Fruit fly (Drosophila melanogaster) whole organism, embryonic: Measurements from ENCODE around the gene CG42445.
A peak's percentile ranks its signal among the peaks of the same experiment; 100 is the strongest.

ENCODE experiments used
- ATbp ChIP-seq: fragments of 200-800 bp; sonication (Bioruptor generic); optimal IDR thresholded peaks from 2 replicates; lab custom pipeline; 2017; ENCODE audit warnings: missing biosample characterization, mild to moderate bottlenecking, missing genetic modification characterization, missing genetic modification reagents
- Asciz ChIP-seq: fragments of 200-800 bp; sonication (Bioruptor generic); optimal IDR thresholded peaks from 2 replicates; lab custom pipeline; 2017; ENCODE audit warnings: missing biosample characterization, mild to moderate bottlenecking, missing genetic modification characterization, missing genetic modification reagents
- CG10267 ChIP-seq: fragments of 200-800 bp; sonication (Bioruptor generic); optimal IDR thresholded peaks from 2 replicates; lab custom pipeline; 2018; ENCODE audit warnings: missing biosample characterization, mild to moderate bottlenecking, missing genetic modification characterization, moderate library complexity
- CG10274 ChIP-seq: fragments of 200-800 bp; sonication (Bioruptor generic); optimal IDR thresholded peaks from 3 replicates; lab custom pipeline; 2017; ENCODE audit warnings: missing biosample characterization, mild to moderate bottlenecking, missing genetic modification characterization
- CG10366 ChIP-seq: fragments of 200-800 bp; sonication (Bioruptor generic); IDR thresholded peaks from 2 replicates; pipeline ENCODE4 v1.3.6; 2022; ENCODE audit warnings: missing biosample characterization, missing genetic modification characterization
- CG11695 ChIP-seq: fragments of 200-800 bp; sonication (Bioruptor generic); IDR thresholded peaks from 3 replicates; pipeline ENCODE4 v1.3.6; 2022; ENCODE audit warnings: missing biosample characterization, missing genetic modification characterization
- CG12744 ChIP-seq: fragments of 200-800 bp; sonication (Bioruptor generic); optimal IDR thresholded peaks from 2 replicates; lab custom pipeline; 2016; ENCODE audit warnings: missing biosample characterization, missing genetic modification characterization
- CG13894 ChIP-seq: fragments of 200-800 bp; sonication (Bioruptor generic); optimal IDR thresholded peaks from 3 replicates; lab custom pipeline; 2018; ENCODE audit warnings: missing biosample characterization, mild to moderate bottlenecking, missing genetic modification characterization, moderate library complexity
- CG14667 ChIP-seq: fragments of 200-800 bp; sonication (Bioruptor generic); IDR thresholded peaks from 2 replicates; pipeline ENCODE4 v1.3.6; 2022; ENCODE audit warnings: missing biosample characterization, missing genetic modification characterization
- CG1529 ChIP-seq: fragments of 200-800 bp; sonication (Bioruptor generic); optimal IDR thresholded peaks from 3 replicates; lab custom pipeline; 2018; ENCODE audit warnings: missing biosample characterization, missing genetic modification characterization
- CG15514 ChIP-seq: fragments of 200-800 bp; sonication (Bioruptor generic); optimal IDR thresholded peaks from 3 replicates; lab custom pipeline; 2017; ENCODE audit warnings: missing biosample characterization, missing genetic modification characterization, mild to moderate bottlenecking, moderate library complexity, missing genetic modification reagents
- CG1647 ChIP-seq: fragments of 200-800 bp; sonication (Bioruptor generic); optimal IDR thresholded peaks from 3 replicates; lab custom pipeline; 2016; ENCODE audit warnings: missing biosample characterization, missing genetic modification characterization
- CG17829 ChIP-seq: fragments of 200-800 bp; optimal IDR thresholded peaks from 2 replicates; lab custom pipeline; 2019; ENCODE audit warnings: missing biosample characterization, mild to moderate bottlenecking, missing genetic modification characterization, moderate library complexity
- CG18476 ChIP-seq: fragments of 200-800 bp; sonication (Bioruptor generic); optimal IDR thresholded peaks from 2 replicates; lab custom pipeline; 2016; ENCODE audit warnings: missing biosample characterization, mild to moderate bottlenecking, missing genetic modification characterization
- CG2678 ChIP-seq: fragments of 200-800 bp; sonication (Bioruptor generic); optimal IDR thresholded peaks from 3 replicates; lab custom pipeline; 2019; ENCODE audit warnings: missing biosample characterization, mild to moderate bottlenecking, missing genetic modification characterization, moderate library complexity
- CG2712 ChIP-seq: fragments of 200-800 bp; optimal IDR thresholded peaks from 3 replicates; lab custom pipeline; 2019; ENCODE audit warnings: missing biosample characterization, mild to moderate bottlenecking, missing genetic modification characterization, moderate library complexity
- CG2889 ChIP-seq: fragments of 200-800 bp; sonication (Bioruptor generic); IDR thresholded peaks from 3 replicates; pipeline ENCODE4 v1.3.6; 2022; ENCODE audit warnings: missing biosample characterization, missing genetic modification characterization
- CG33213 ChIP-seq: fragments of 200-800 bp; sonication (Bioruptor generic); optimal IDR thresholded peaks from 3 replicates; lab custom pipeline; 2016; ENCODE audit warnings: missing biosample characterization, missing genetic modification characterization
- CG4854 ChIP-seq: fragments of 200-800 bp; sonication (Bioruptor generic); optimal IDR thresholded peaks from 2 replicates; lab custom pipeline; 2016; ENCODE audit warnings: missing biosample characterization, missing genetic modification characterization, inconsistent platforms
- CG5953 ChIP-seq: fragments of 200-800 bp; sonication (Bioruptor generic); IDR thresholded peaks from 2 replicates; pipeline ENCODE4 v1.3.6; 2022; ENCODE audit warnings: missing biosample characterization, missing genetic modification characterization
- CG7987 ChIP-seq: fragments of 200-800 bp; sonication (Bioruptor generic); optimal IDR thresholded peaks from 2 replicates; lab custom pipeline; 2018; ENCODE audit warnings: missing biosample characterization, mild to moderate bottlenecking, missing genetic modification characterization, moderate library complexity
- CG8944 ChIP-seq: fragments of 200-800 bp; sonication (Bioruptor generic); optimal IDR thresholded peaks from 3 replicates; lab custom pipeline; 2016; ENCODE audit warnings: missing biosample characterization, missing genetic modification characterization
- Dbx ChIP-seq: fragments of 200-800 bp; sonication (Bioruptor generic); IDR thresholded peaks from 3 replicates; pipeline ENCODE4 v1.3.6; 2022; ENCODE audit warnings: missing biosample characterization, missing genetic modification characterization
- Dek ChIP-seq: fragments of 200-800 bp; sonication (Bioruptor generic); optimal IDR thresholded peaks from 3 replicates; lab custom pipeline; 2019; ENCODE audit warnings: missing biosample characterization, mild to moderate bottlenecking, missing genetic modification characterization, moderate library complexity
- Dref ChIP-seq: fragments of 200-800 bp; sonication (Bioruptor generic); IDR thresholded peaks from 2 replicates; pipeline ENCODE4 v1.3.6; 2022; ENCODE audit warnings: missing biosample characterization, missing genetic modification characterization
- E2f2 ChIP-seq: fragments of 200-800 bp; sonication (Bioruptor generic); IDR thresholded peaks from 2 replicates; pipeline ENCODE4 v1.3.6; 2022; ENCODE audit warnings: missing biosample characterization, missing genetic modification characterization
- Hmr ChIP-seq: fragments of 200-800 bp; sonication (Bioruptor generic); optimal IDR thresholded peaks from 3 replicates; lab custom pipeline; 2017; ENCODE audit warnings: mild to moderate bottlenecking, missing biosample characterization, missing genetic modification reagents, missing genetic modification characterization
- Mrtf ChIP-seq: fragments of 200-800 bp; sonication (Bioruptor generic); IDR thresholded peaks from 3 replicates; pipeline ENCODE4 v1.3.6; 2022; ENCODE audit warnings: missing biosample characterization, missing genetic modification characterization
- NC2α ChIP-seq: fragments of 200-800 bp; sonication (Bioruptor generic); optimal IDR thresholded peaks from 2 replicates; lab custom pipeline; 2016; ENCODE audit warnings: missing biosample characterization, missing genetic modification characterization
- Pdp1 ChIP-seq, 2 experiments: fragments of 200-800 bp; sonication (Bioruptor generic); optimal IDR thresholded peaks; 3 replicates each; lab custom pipeline; 2016; ENCODE audit warnings: missing biosample characterization in 2 of 2, missing genetic modification characterization in 2 of 2, mild to moderate bottlenecking in 1 of 2, moderate library complexity in 1 of 2
- Ravus ChIP-seq: fragments of 200-800 bp; sonication (Bioruptor generic); IDR thresholded peaks from 2 replicates; pipeline ENCODE4 v1.3.6; 2022; ENCODE audit warnings: missing biosample characterization, missing genetic modification characterization
- Rx ChIP-seq: fragments of 200-800 bp; sonication (Bioruptor generic); IDR thresholded peaks from 2 replicates; pipeline ENCODE4 v1.3.6; 2022; ENCODE audit warnings: missing biosample characterization, missing genetic modification characterization
- Scr ChIP-seq: fragments of 200-800 bp; sonication (Bioruptor generic); IDR thresholded peaks from 2 replicates; pipeline ENCODE4 v1.3.6; 2022; ENCODE audit warnings: missing biosample characterization, missing genetic modification characterization; ENCODE audit not compliant: partially characterized antibody
- Vsx1 ChIP-seq: fragments of 200-800 bp; sonication (Bioruptor generic); optimal IDR thresholded peaks from 2 replicates; lab custom pipeline; 2017; ENCODE audit warnings: missing biosample characterization, mild to moderate bottlenecking, missing genetic modification characterization, missing genetic modification reagents
- aop ChIP-seq: fragments of 200-800 bp; sonication (Bioruptor generic); IDR thresholded peaks from 2 replicates; pipeline ENCODE4 v1.3.6; 2022; ENCODE audit warnings: missing biosample characterization, missing genetic modification characterization
- ash1 ChIP-seq: fragments of 200-800 bp; sonication (Bioruptor generic); optimal IDR thresholded peaks from 2 replicates; lab custom pipeline; 2018; ENCODE audit warnings: missing biosample characterization, mild to moderate bottlenecking, missing genetic modification characterization
- chif ChIP-seq, 2 experiments: fragments of 200-800 bp; sonication (Bioruptor generic); optimal IDR thresholded peaks; 3 replicates each; lab custom pipeline; 2016; ENCODE audit warnings: missing biosample characterization in 2 of 2, missing genetic modification characterization in 2 of 2
- dmrt99B ChIP-seq: fragments of 200-800 bp; sonication (Bioruptor generic); optimal IDR thresholded peaks from 2 replicates; lab custom pipeline; 2018; ENCODE audit warnings: missing biosample characterization, mild to moderate bottlenecking, missing genetic modification characterization, moderate library complexity
- dpn ChIP-seq, 2 experiments: fragments of 200-800 bp; sonication (Bioruptor generic); optimal IDR thresholded peaks; 3 replicates each; lab custom pipeline; 2016; ENCODE audit warnings: missing biosample characterization in 2 of 2, missing genetic modification characterization in 2 of 2
- ewg ChIP-seq: fragments of 200-800 bp; sonication (Bioruptor generic); optimal IDR thresholded peaks from 3 replicates; lab custom pipeline; 2017; ENCODE audit warnings: mild to moderate bottlenecking, missing biosample characterization, missing genetic modification reagents, missing genetic modification characterization
- fd64A ChIP-seq: fragments of 200-800 bp; sonication (Bioruptor generic); optimal IDR thresholded peaks from 3 replicates; lab custom pipeline; 2018; ENCODE audit warnings: missing biosample characterization, mild to moderate bottlenecking, missing genetic modification characterization
- gsb-n ChIP-seq: fragments of 200-800 bp; sonication (Bioruptor generic); optimal IDR thresholded peaks from 3 replicates; lab custom pipeline; 2018; ENCODE audit warnings: missing biosample characterization, mild to moderate bottlenecking, missing genetic modification characterization
- kni ChIP-seq: fragments of 200-800 bp; sonication (Bioruptor generic); optimal IDR thresholded peaks from 3 replicates; lab custom pipeline; 2017; ENCODE audit warnings: mild to moderate bottlenecking, missing biosample characterization, missing genetic modification reagents, missing genetic modification characterization
- knrl ChIP-seq: fragments of 200-800 bp; sonication (Bioruptor generic); IDR thresholded peaks from 3 replicates; pipeline ENCODE4 v1.3.6; 2022; ENCODE audit warnings: missing biosample characterization, missing genetic modification characterization; ENCODE audit not compliant: partially characterized antibody
- nerfin-1 ChIP-seq: fragments of 200-800 bp; sonication (Bioruptor generic); optimal IDR thresholded peaks from 3 replicates; lab custom pipeline; 2019; ENCODE audit warnings: missing biosample characterization, mild to moderate bottlenecking, missing genetic modification characterization, moderate library complexity
- nerfin-2 ChIP-seq: fragments of 200-800 bp; sonication (Bioruptor generic); IDR thresholded peaks from 2 replicates; pipeline ENCODE4 v1.3.6; 2022; ENCODE audit warnings: missing biosample characterization, missing genetic modification characterization; ENCODE audit not compliant: partially characterized antibody
- sima ChIP-seq: fragments of 200-800 bp; sonication (Bioruptor generic); optimal IDR thresholded peaks from 2 replicates; lab custom pipeline; 2016; ENCODE audit warnings: missing biosample characterization, missing genetic modification characterization
- yki ChIP-seq: fragments of >200 bp; optimal IDR thresholded peaks from 3 replicates; lab custom pipeline; 2018

The CG42445 gene

DNA sequence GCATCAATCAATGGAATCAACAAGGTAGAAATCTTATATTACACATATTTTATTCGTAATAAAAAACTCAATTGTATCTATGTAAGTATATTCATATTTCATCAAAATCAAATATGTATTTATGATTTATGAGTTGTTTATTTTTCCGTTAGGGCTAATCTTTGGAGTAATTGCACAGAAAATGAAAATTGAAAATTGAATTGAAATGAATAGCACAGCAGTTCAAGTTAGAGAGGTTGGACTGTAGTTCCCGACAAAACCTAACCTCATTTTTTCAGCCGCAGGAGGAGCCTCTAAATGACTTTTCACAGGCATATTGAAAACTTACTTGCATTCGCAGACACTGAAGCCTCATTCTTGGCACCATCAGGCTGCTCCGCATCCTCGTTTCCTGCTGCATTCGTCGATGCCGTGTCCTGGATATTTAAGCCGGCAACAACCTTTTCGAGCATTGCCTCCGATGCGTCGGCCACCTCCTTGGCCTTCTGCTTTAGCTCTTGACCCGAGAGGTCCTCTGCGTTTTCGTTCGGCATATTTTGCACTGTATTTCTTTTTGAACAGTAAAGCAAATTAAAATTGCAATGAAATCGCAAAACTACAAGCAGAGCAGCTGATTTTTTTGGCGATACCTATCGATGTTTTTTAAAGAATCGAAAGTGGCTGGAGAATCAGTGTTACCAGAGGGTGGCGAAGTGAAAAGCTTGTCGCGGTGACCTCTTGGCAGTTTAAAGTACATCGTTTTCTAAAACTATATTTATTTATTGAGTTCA lies 19.3 kb upstream of the CG42445 start, which contains the start of gene Nmt (continued):
- peak; percentile 28 for TF ChIP-seq Hmr (GFP tag; lab: Kevin White, UChicago)
- TF ChIP-seq CG8944 = no peak
- TF ChIP-seq CG14667 = peak; percentile 36; the same call in 1 of the 2 replicates
- peak; percentile 39 for TF ChIP-seq CG15514 (GFP tag; lab: Kevin White, UChicago)
- no peak for TF ChIP-seq Vsx1 (GFP tag; lab: Kevin White, UChicago)
- no peak for TF ChIP-seq CG33213 (GFP tag; lab: Kevin White, UChicago)
- TF ChIP-seq CG2889 = 0 out of 3 replicates have a peak, but pooled peaks have one; percentile 33
- no peak for TF ChIP-seq nerfin-1 (tag; lab: Kevin White, UChicago)
- TF ChIP-seq Pdp1 (GFP tag; optimal IDR thresholded peaks at IDR 0.05; lab: Kevin White, UChicago) = peak in 1 of 2 experiments; percentile 4
- TF ChIP-seq Asciz (GFP tag; lab: Kevin White, UChicago) = no peak
- TF ChIP-seq gsb-n (tag; lab: Kevin White, UChicago) = no peak
- TF ChIP-seq CG7987 (GFP tag; lab: Kevin White, UChicago) = no peak
- peak; percentile 75 for TF ChIP-seq Dref (GFP tag; lab: Robert Waterston, UW)
- no peak for TF ChIP-seq Mrtf (GFP tag; lab: Robert Waterston, UW)
- peak; percentile 7; the same call in 1 of the 2 replicates for TF ChIP-seq CG5953
- TF ChIP-seq NC2α (GFP tag; lab: Kevin White, UChicago) = no peak
- TF ChIP-seq yki = no peak
- peak; percentile 51; the same call in 1 of the 2 replicates for TF ChIP-seq nerfin-2
- no peak for TF ChIP-seq CG17829 (tag; lab: Kevin White, UChicago)
- TF ChIP-seq CG10274 (GFP tag; lab: Kevin White, UChicago) = no peak
- TF ChIP-seq ewg (GFP tag; lab: Kevin White, UChicago) = no peak
- no peak for TF ChIP-seq aop (GFP tag; lab: Robert Waterston, UW)
- TF ChIP-seq chif (GFP tag; optimal IDR thresholded peaks at IDR 0.05; lab: Kevin White, UChicago) = no peak
- TF ChIP-seq kni = no peak
- no peak for TF ChIP-seq CG2712 (tag; lab: Kevin White, UChicago)
- peak; percentile 55; the same call in 1 of the 2 replicates for TF ChIP-seq Rx (GFP tag; lab: Robert Waterston, UW)
- peak; percentile 70 for TF ChIP-seq CG10366 (GFP tag; lab: Robert Waterston, UW)
- peak; percentile 86 for TF ChIP-seq E2f2 (GFP tag; lab: Robert Waterston, UW)
- no peak for TF ChIP-seq CG2678 (tag; lab: Kevin White, UChicago)
- no peak for TF ChIP-seq fd64A (GFP tag; lab: Kevin White, UChicago)
- TF ChIP-seq dmrt99B = no peak
- TF ChIP-seq dpn (GFP tag; optimal IDR thresholded peaks at IDR 0.05; lab: Kevin White, UChicago) = peak in 1 of 2 experiments; percentile 26
- peak; percentile 17 for TF ChIP-seq Dek
- no peak for TF ChIP-seq CG12744 (GFP tag; lab: Kevin White, UChicago)
- TF ChIP-seq CG1647 (GFP tag; lab: Kevin White, UChicago) = no peak
- TF ChIP-seq sima = no peak
- peak; percentile 67; the same call in 2 of the 3 replicates for TF ChIP-seq knrl (GFP tag; lab: Robert Waterston, UW)
- 0 out of 3 replicates have a peak, but pooled peaks have one; percentile 6 for TF ChIP-seq CG11695 (GFP tag; lab: Robert Waterston, UW)
- no peak for TF ChIP-seq CG1529 (GFP tag; lab: Kevin White, UChicago)
- no peak for TF ChIP-seq ash1 (GFP tag; lab: Kevin White, UChicago)
- TF ChIP-seq ATbp = no peak
- peak; percentile 24 for TF ChIP-seq CG10267 (tag; lab: Kevin White, UChicago)
- no peak for TF ChIP-seq CG18476
- TF ChIP-seq Scr (GFP tag; lab: Robert Waterston, UW) = peak; percentile 75
- no peak for TF ChIP-seq CG13894
- no peak for TF ChIP-seq Ravus (GFP tag; lab: Robert Waterston, UW)
- TF ChIP-seq Dbx (GFP tag; lab: Robert Waterston, UW) = 0 out of 3 replicates have a peak, but pooled peaks have one; percentile 28
- no peak for TF ChIP-seq CG4854 (GFP tag; lab: Kevin White, UChicago)
